Fruit fly (Drosophila melanogaster): ENCODE measurements around the gene CG4660.

dm6 chrX:6094599-6094998, 13.4 kb upstream of the CG4660 start:
- TF ChIP-seq CG32121 (GFP tag; IDR thresholded peaks at IDR 0.05): no peak
- no peak for TF ChIP-seq CG8301 (tag; optimal IDR thresholded peaks at IDR 0.05)
- no peak for TF ChIP-seq CG17806 (tag; optimal IDR thresholded peaks at IDR 0.05)
- TF ChIP-seq CG12605 (GFP tag; IDR thresholded peaks at IDR 0.05): no peak

All from whole organism, pupa.